Worm (Caenorhabditis elegans): ENCODE data around the gene idpp-1.

ce11 chrIII:750028-750427 lies 9.5 kb downstream of the idpp-1 start:
- no peak for TF ChIP-seq nhr-11 (tag; optimal IDR thresholded peaks at IDR 0.05)
- no peak for TF ChIP-seq unc-86 (tag; optimal IDR thresholded peaks at IDR 0.05)
- no peak for TF ChIP-seq ztf-11 (tag; optimal IDR thresholded peaks at IDR 0.05)
- TF ChIP-seq pqm-1 (tag; optimal IDR thresholded peaks at IDR 0.05): no peak
- no peak for TF ChIP-seq Y116A8C.19 (tag; optimal IDR thresholded peaks at IDR 0.05; ENCODE audit: borderline replicate concordance)
- TF ChIP-seq ztf-4 (tag; optimal IDR thresholded peaks at IDR 0.05): no peak
- no peak for TF ChIP-seq dpl-1 (GFP tag; optimal IDR thresholded peaks at IDR 0.05)
- TF ChIP-seq nhr-28 (tag; optimal IDR thresholded peaks at IDR 0.05): no peak
- no peak for TF ChIP-seq skn-1 (tag; optimal IDR thresholded peaks at IDR 0.05)
- no peak for TF ChIP-seq nhr-71 (tag; optimal IDR thresholded peaks at IDR 0.05)
- no peak for TF ChIP-seq nhr-76 (tag; optimal IDR thresholded peaks at IDR 0.05)

All from whole organism, L1 larva.